Worm (Caenorhabditis elegans): ENCODE data around the gene cdkr-3.

- TF ChIP-seq unc-39 (tag; optimal IDR thresholded peaks at IDR 0.05) (no peak), nhr-28 (tag; optimal IDR thresholded peaks at IDR 0.05) (no peak)
Observed at ce11 chrV:20305803-20306202, 35.9 kb downstream of the cdkr-3 start, which contains the start of gene ZC15.1.

All from whole organism, mixed stage, embryonic.